Fruit fly (Drosophila melanogaster) whole organism, prepupa: Measurements from ENCODE around the gene CG2652.
A peak's percentile ranks its signal among the peaks of the same experiment; 100 is the strongest.

Experiments used
- CG10631 ChIP-seq: fragments of 200-800 bp; sonication (Bioruptor generic); optimal IDR thresholded peaks from 2 replicates; lab custom pipeline; 2016; ENCODE audit warnings: missing biosample characterization, missing genetic modification characterization
- CG11294 ChIP-seq: fragments of 200-800 bp; sonication (Bioruptor generic); IDR thresholded peaks from 2 replicates; pipeline ENCODE4 v1.3.6; 2022; ENCODE audit warnings: missing biosample characterization, missing genetic modification characterization
- CG11762 ChIP-seq: fragments of 200-800 bp; sonication (Bioruptor generic); optimal IDR thresholded peaks from 3 replicates; lab custom pipeline; 2016; ENCODE audit warnings: missing biosample characterization, missing genetic modification characterization; ENCODE audit not compliant: insufficient read depth
- CG11902 ChIP-seq: fragments of 200-800 bp; sonication (Bioruptor generic); optimal IDR thresholded peaks from 3 replicates; lab custom pipeline; 2016; ENCODE audit warnings: missing biosample characterization, missing genetic modification characterization
- CG15336 ChIP-seq: fragments of 200-800 bp; sonication (Bioruptor generic); IDR thresholded peaks from 2 replicates; pipeline ENCODE4 v1.3.6; 2022; ENCODE audit warnings: missing biosample characterization, missing genetic modification characterization
- CG1621 ChIP-seq: fragments of 200-800 bp; sonication (Bioruptor generic); optimal IDR thresholded peaks from 3 replicates; lab custom pipeline; 2018; ENCODE audit warnings: missing biosample characterization, mild to moderate bottlenecking, missing genetic modification characterization
- CG16779 ChIP-seq: fragments of 200-800 bp; sonication (Bioruptor generic); optimal IDR thresholded peaks from 3 replicates; lab custom pipeline; 2017; ENCODE audit warnings: missing biosample characterization, mild to moderate bottlenecking, missing genetic modification characterization
- CG3032 ChIP-seq: fragments of 200-800 bp; optimal IDR thresholded peaks from 2 replicates; lab custom pipeline; 2019; ENCODE audit warnings: missing biosample characterization, mild to moderate bottlenecking, missing genetic modification characterization, moderate library complexity
- CG32006 ChIP-seq: fragments of 200-800 bp; sonication (Bioruptor generic); optimal IDR thresholded peaks from 3 replicates; lab custom pipeline; 2017; ENCODE audit warnings: missing biosample characterization, mild to moderate bottlenecking, missing genetic modification characterization
- CG3919 ChIP-seq: fragments of 200-800 bp; sonication (Bioruptor generic); optimal IDR thresholded peaks from 3 replicates; lab custom pipeline; 2016; ENCODE audit warnings: missing biosample characterization, missing genetic modification characterization
- CG4318 ChIP-seq: fragments of 200-800 bp; sonication (Bioruptor generic); optimal IDR thresholded peaks from 3 replicates; lab custom pipeline; 2017; ENCODE audit warnings: missing biosample characterization, mild to moderate bottlenecking, missing genetic modification characterization
- CG6276 ChIP-seq: fragments of 200-800 bp; sonication (Bioruptor generic); optimal IDR thresholded peaks from 2 replicates; lab custom pipeline; 2017; ENCODE audit warnings: missing biosample characterization, mild to moderate bottlenecking, missing genetic modification characterization
- CG6792 ChIP-seq: fragments of 200-800 bp; sonication (Bioruptor generic); optimal IDR thresholded peaks from 3 replicates; lab custom pipeline; 2016; ENCODE audit warnings: missing biosample characterization, missing genetic modification characterization
- CG8632 ChIP-seq: fragments of 200-800 bp; sonication (Bioruptor generic); optimal IDR thresholded peaks from 3 replicates; lab custom pipeline; 2016; ENCODE audit warnings: missing biosample characterization, missing genetic modification characterization
- Eip78C ChIP-seq: fragments of 200-800 bp; sonication (Bioruptor generic); peaks from one replicate; lab custom pipeline; 2016; ENCODE audit warnings: missing biosample characterization, missing genetic modification characterization
- Ets21C ChIP-seq: fragments of 200-800 bp; sonication (Bioruptor generic); optimal IDR thresholded peaks from 3 replicates; lab custom pipeline; 2016; ENCODE audit warnings: missing biosample characterization, missing genetic modification characterization
- Ets96B ChIP-seq: fragments of 200-800 bp; optimal IDR thresholded peaks from 2 replicates; lab custom pipeline; 2019; ENCODE audit warnings: missing biosample characterization, mild to moderate bottlenecking, missing genetic modification characterization, moderate library complexity
- Hr38 ChIP-seq: sonication (Bioruptor generic); optimal IDR thresholded peaks from 2 replicates; lab custom pipeline; 2016; ENCODE audit warnings: missing biosample characterization, missing genetic modification characterization
- Hr39 ChIP-seq: fragments of 200-800 bp; sonication (Bioruptor generic); optimal IDR thresholded peaks from 2 replicates; lab custom pipeline; 2016; ENCODE audit warnings: missing biosample characterization, missing genetic modification characterization
- Hr4 ChIP-seq: fragments of 200-800 bp; sonication (Bioruptor generic); optimal IDR thresholded peaks from 3 replicates; lab custom pipeline; 2016; ENCODE audit warnings: missing biosample characterization, missing genetic modification characterization
- Smox ChIP-seq: fragments of 200-800 bp; sonication (Bioruptor generic); optimal IDR thresholded peaks from 3 replicates; lab custom pipeline; 2016; ENCODE audit warnings: missing biosample characterization, missing genetic modification characterization
- Sox15 ChIP-seq: fragments of 200-800 bp; sonication (Bioruptor generic); optimal IDR thresholded peaks from 3 replicates; lab custom pipeline; 2016; ENCODE audit warnings: missing biosample characterization, missing genetic modification characterization
- acj6 ChIP-seq: fragments of 200-800 bp; sonication (Bioruptor generic); optimal IDR thresholded peaks from 3 replicates; lab custom pipeline; 2016; ENCODE audit warnings: missing biosample characterization, missing genetic modification characterization
- dsx ChIP-seq: fragments of 200-800 bp; optimal IDR thresholded peaks from 3 replicates; lab custom pipeline; 2019; ENCODE audit warnings: missing biosample characterization, mild to moderate bottlenecking, missing genetic modification characterization, moderate library complexity; ENCODE audit not compliant: poor library complexity, severe bottlenecking
- fd59A ChIP-seq: fragments of 200-800 bp; sonication (Bioruptor generic); optimal IDR thresholded peaks from 2 replicates; lab custom pipeline; 2017; ENCODE audit warnings: missing biosample characterization, mild to moderate bottlenecking, missing genetic modification characterization, missing genetic modification reagents
- net ChIP-seq: fragments of 200-800 bp; sonication (Bioruptor generic); optimal IDR thresholded peaks from 3 replicates; lab custom pipeline; 2016; ENCODE audit warnings: missing biosample characterization, missing genetic modification characterization
- pdm3 ChIP-seq: fragments of 200-800 bp; sonication (Bioruptor generic); optimal IDR thresholded peaks from 3 replicates; lab custom pipeline; 2016; ENCODE audit warnings: missing biosample characterization, missing genetic modification characterization
- salr ChIP-seq, 2 experiments: fragments of 200-800 bp; sonication (Bioruptor generic); optimal IDR thresholded peaks; 3 replicates each; lab custom pipeline; 2016 to 2018; ENCODE audit warnings: missing biosample characterization in 2 of 2, missing genetic modification characterization in 2 of 2, mild to moderate bottlenecking in 1 of 2
- ss ChIP-seq, 2 experiments: fragments of 200-800 bp; sonication (Bioruptor generic); optimal IDR thresholded peaks; 2 replicates in 1 of 2; 3 replicates in 1 of 2; lab custom pipeline; 2017 to 2018; ENCODE audit warnings: mild to moderate bottlenecking in 2 of 2, missing biosample characterization in 2 of 2, missing genetic modification characterization in 2 of 2, moderate library complexity in 1 of 2
- topi ChIP-seq: fragments of 200-800 bp; sonication (Bioruptor generic); optimal IDR thresholded peaks from 3 replicates; lab custom pipeline; 2016; ENCODE audit warnings: missing biosample characterization, missing genetic modification characterization
- vri ChIP-seq: fragments of 200-800 bp; sonication (Bioruptor generic); optimal IDR thresholded peaks from 3 replicates; lab custom pipeline; 2016; ENCODE audit warnings: missing biosample characterization, mild to moderate bottlenecking, missing genetic modification characterization

Gene CG2652

dm6 chrX:2635075-2635643 is 47.6 kb downstream of the CG2652 start (continued):
- TF ChIP-seq CG8632 (GFP tag; lab: Kevin White, UChicago): no peak
- peak; percentile 78 for TF ChIP-seq Eip78C (GFP tag; lab: Kevin White, UChicago)
- no peak for TF ChIP-seq CG3032
- TF ChIP-seq salr (GFP tag; optimal IDR thresholded peaks at IDR 0.05; lab: Kevin White, UChicago): no peak
- peak; percentile 43 for TF ChIP-seq topi (GFP tag; lab: Kevin White, UChicago)
- no peak for TF ChIP-seq CG11762 (GFP tag; lab: Kevin White, UChicago)
- TF ChIP-seq CG6276 (GFP tag; lab: Kevin White, UChicago): peak; percentile 3
- no peak for TF ChIP-seq CG16779
- TF ChIP-seq CG1621 (tag; lab: Kevin White, UChicago): no peak
- no peak for TF ChIP-seq CG11902 (GFP tag; lab: Kevin White, UChicago)
- no peak for TF ChIP-seq Ets21C (GFP tag; lab: Kevin White, UChicago)
- no peak for TF ChIP-seq Sox15 (GFP tag; lab: Kevin White, UChicago)
- peak; percentile 38 for TF ChIP-seq pdm3 (GFP tag; lab: Kevin White, UChicago)
- TF ChIP-seq Hr39 (GFP tag; lab: Kevin White, UChicago): peak; percentile 49
- TF ChIP-seq dsx (GFP tag; lab: Kevin White, UChicago): no peak
- no peak for TF ChIP-seq Hr38
- TF ChIP-seq Ets96B (tag; lab: Kevin White, UChicago): no peak
- TF ChIP-seq CG11294: no peak
- TF ChIP-seq vri: peak; percentile 15
- peak; percentile 44 for TF ChIP-seq CG32006 (GFP tag; lab: Kevin White, UChicago)
- TF ChIP-seq CG10631: no peak
- no peak for TF ChIP-seq acj6 (GFP tag; lab: Kevin White, UChicago)
- no peak for TF ChIP-seq fd59A (GFP tag; lab: Kevin White, UChicago)
- TF ChIP-seq Smox (GFP tag; lab: Kevin White, UChicago): peak; percentile 35
- peak; percentile 7 for TF ChIP-seq CG3919 (GFP tag; lab: Kevin White, UChicago)
- no peak for TF ChIP-seq CG4318

- TF ChIP-seq CG15336 (GFP tag; lab: Robert Waterston, UW): 0 out of 2 replicates have a peak, but pooled peaks have one; percentile 27
- peak; percentile 21 for TF ChIP-seq net
- no peak for TF ChIP-seq CG6792 (GFP tag; lab: Kevin White, UChicago)
- no peak for TF ChIP-seq Hr4 (GFP tag; lab: Kevin White, UChicago)
- TF ChIP-seq CG3032: peak; percentile 9
- peak; percentile 71 for TF ChIP-seq Eip78C (GFP tag; lab: Kevin White, UChicago)
- TF ChIP-seq ss (GFP tag; optimal IDR thresholded peaks at IDR 0.05; lab: Kevin White, UChicago): peak in 1 of 2 experiments; percentile 21
- no peak for TF ChIP-seq CG11902 (GFP tag; lab: Kevin White, UChicago)
- TF ChIP-seq CG3919 (GFP tag; lab: Kevin White, UChicago): no peak
- TF ChIP-seq, all 60 proteins: peak for 5
These were observed 48.6 kb downstream of the CG2652 start, which contains the start of gene sgg for dm6 chrX:2633847-2634776. Gene sgg (plus strand): TSS chrX:2633952.
